Fruit fly (Drosophila melanogaster): Measurements from ENCODE around the gene Cox11.

The Cox11 gene

DNA sequence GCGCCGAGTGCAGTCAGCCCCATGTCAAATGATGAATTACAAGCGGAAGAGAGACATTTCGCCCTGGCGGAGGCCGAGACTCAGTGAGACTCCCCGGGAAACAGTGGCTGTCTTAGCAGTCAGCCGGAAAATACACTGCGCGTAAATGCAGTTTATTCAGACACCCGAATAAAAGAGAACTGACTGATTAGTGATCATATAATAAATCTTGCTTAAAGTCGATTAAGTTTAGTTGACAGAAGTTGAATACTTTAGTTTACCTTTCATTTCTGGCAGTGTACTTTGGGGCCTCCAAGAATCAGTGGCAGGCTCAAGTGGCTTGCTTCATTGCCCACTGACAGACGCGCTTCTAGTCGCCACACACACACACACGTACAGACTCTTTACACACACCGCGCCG, 35.5 kb upstream of the Cox11 start (continued):
- TF ChIP-seq CG11247 (GFP tag; IDR thresholded peaks at IDR 0.05) (no peak), ATbp (GFP tag; optimal IDR thresholded peaks at IDR 0.05) (no peak), Dip3 (GFP tag; optimal IDR thresholded peaks at IDR 0.05) (no peak), gro (GFP tag; optimal IDR thresholded peaks at IDR 0.05) (no peak), sima (GFP tag; optimal IDR thresholded peaks at IDR 0.05) (no peak), CG2889 (GFP tag; IDR thresholded peaks at IDR 0.05) (no peak), CG4404 (GFP tag; IDR thresholded peaks at IDR 0.05) (peak; percentile 35; the same call in 1 of the 2 replicates), CG32772 (GFP tag; IDR thresholded peaks at IDR 0.05) (no peak), Hmx (GFP tag; optimal IDR thresholded peaks at IDR 0.05) (no peak), CG30020 (tag; optimal IDR thresholded peaks at IDR 0.05) (no peak), sens (GFP tag) (peak; percentile 87), Nf-YB (GFP tag; optimal IDR thresholded peaks at IDR 0.05) (no peak), CG4360 (GFP tag; IDR thresholded peaks at IDR 0.05) (no peak), CG18011 (GFP tag; optimal IDR thresholded peaks at IDR 0.05) (no peak), CG8281 (tag; optimal IDR thresholded peaks at IDR 0.05) (no peak), tna (GFP tag; IDR thresholded peaks at IDR 0.05; ENCODE audit: partially characterized antibody) (no peak), H15 (GFP tag; IDR thresholded peaks at IDR 0.05) (no peak), Hmr (GFP tag; optimal IDR thresholded peaks at IDR 0.05) (no peak), CG9876 (GFP tag; optimal IDR thresholded peaks at IDR 0.05) (no peak), Sox102F (GFP tag; optimal IDR thresholded peaks at IDR 0.05) (no peak), jumu (GFP tag; optimal IDR thresholded peaks at IDR 0.05) (no peak), GATAe (GFP tag; conservative IDR thresholded peaks at IDR 0.05) (no peak), CG4854 (GFP tag; optimal IDR thresholded peaks at IDR 0.05) (no peak), z (GFP tag; IDR thresholded peaks at IDR 0.05) (peak; percentile 31; the same call in 1 of the 3 replicates), unpg (GFP tag; optimal IDR thresholded peaks at IDR 0.05) (peak; percentile 18), br (optimal IDR thresholded peaks at IDR 0.05) (no peak), nmo (GFP tag; optimal IDR thresholded peaks at IDR 0.05) (no peak), CG12155 (GFP tag; optimal IDR thresholded peaks at IDR 0.05) (no peak), wor (GFP tag; IDR thresholded peaks at IDR 0.05) (no peak), CG1832 (GFP tag; optimal IDR thresholded peaks at IDR 0.05) (no peak), phol (tag; optimal IDR thresholded peaks at IDR 0.05) (peak; percentile 35), CG2202 (tag; optimal IDR thresholded peaks at IDR 0.05) (no peak), mam (GFP tag; optimal IDR thresholded peaks at IDR 0.05) (no peak), CG15479 (GFP tag; optimal IDR thresholded peaks at IDR 0.05) (no peak), bsh (GFP tag; optimal IDR thresholded peaks at IDR 0.05) (peak; percentile 40 to 53), CG2875 (GFP tag; optimal IDR thresholded peaks at IDR 0.05) (no peak), NK7.1 (GFP tag; optimal IDR thresholded peaks at IDR 0.05) (no peak), CrebB (tag; optimal IDR thresholded peaks at IDR 0.05) (no peak), CG30431 (GFP tag; optimal IDR thresholded peaks at IDR 0.05) (no peak), kni (GFP tag; optimal IDR thresholded peaks at IDR 0.05) (no peak), CG18476 (GFP tag; optimal IDR thresholded peaks at IDR 0.05) (no peak), ham (GFP tag; IDR thresholded peaks at IDR 0.05) (no peak), CG15073 (GFP tag; optimal IDR thresholded peaks at IDR 0.05) (no peak), CG12769 (tag; optimal IDR thresholded peaks at IDR 0.05) (no peak), gcm2 (GFP tag; optimal IDR thresholded peaks at IDR 0.05) (no peak), CG17912 (GFP tag; optimal IDR thresholded peaks at IDR 0.05) (no peak), mld (GFP tag; IDR thresholded peaks at IDR 0.05; ENCODE audit: partially characterized antibody) (no peak), CG9797 (GFP tag; optimal IDR thresholded peaks at IDR 0.05) (no peak), cwo (GFP tag; optimal IDR thresholded peaks at IDR 0.05) (no peak), inv (GFP tag; IDR thresholded peaks at IDR 0.05; ENCODE audit: partially characterized antibody) (no peak), CG12071 (GFP tag; optimal IDR thresholded peaks at IDR 0.05) (no peak)

Measured in whole organism, embryonic.